Fruit fly (Drosophila melanogaster) whole organism, embryonic: ENCODE results near the gene CG32106.

ENCODE experiments used
- Adf1 ChIP-seq: fragments of 200-800 bp; sonication (Bioruptor generic); IDR thresholded peaks from 2 replicates; pipeline ENCODE4 v1.3.6; 2022; ENCODE audit warnings: missing biosample characterization, missing genetic modification characterization
- Bdp1 ChIP-seq: fragments of 200-800 bp; sonication (Bioruptor generic); optimal IDR thresholded peaks from 3 replicates; lab custom pipeline; 2016; ENCODE audit warnings: missing biosample characterization, missing genetic modification characterization
- Blimp-1 ChIP-seq: fragments of 200-800 bp; sonication (Bioruptor generic); optimal IDR thresholded peaks from 3 replicates; lab custom pipeline; 2018; ENCODE audit warnings: missing biosample characterization, missing genetic modification characterization, mild to moderate bottlenecking, moderate library complexity, missing genetic modification reagents
- CG10209 ChIP-seq: fragments of 200-800 bp; sonication (Bioruptor generic); optimal IDR thresholded peaks from 3 replicates; lab custom pipeline; 2017; ENCODE audit warnings: missing biosample characterization, mild to moderate bottlenecking, missing genetic modification characterization, missing genetic modification reagents
- CG10267 ChIP-seq: fragments of 200-800 bp; sonication (Bioruptor generic); optimal IDR thresholded peaks from 2 replicates; lab custom pipeline; 2018; ENCODE audit warnings: missing biosample characterization, mild to moderate bottlenecking, missing genetic modification characterization, moderate library complexity
- CG10654 ChIP-seq: fragments of 200-800 bp; sonication (Bioruptor generic); optimal IDR thresholded peaks from 2 replicates; lab custom pipeline; 2016; ENCODE audit warnings: missing biosample characterization, missing genetic modification characterization
- CG10979 ChIP-seq: fragments of 200-800 bp; sonication (Bioruptor generic); optimal IDR thresholded peaks from 2 replicates; lab custom pipeline; 2018; ENCODE audit warnings: missing biosample characterization, mild to moderate bottlenecking, missing genetic modification characterization, moderate library complexity
- CG11247 ChIP-seq: fragments of 200-800 bp; sonication (Bioruptor generic); IDR thresholded peaks from 2 replicates; pipeline ENCODE4 v1.3.6; 2022; ENCODE audit warnings: missing biosample characterization, missing genetic modification characterization
- CG11695 ChIP-seq: fragments of 200-800 bp; sonication (Bioruptor generic); IDR thresholded peaks from 3 replicates; pipeline ENCODE4 v1.3.6; 2022; ENCODE audit warnings: missing biosample characterization, missing genetic modification characterization
- CG11696 ChIP-seq: fragments of 200-800 bp; sonication (Bioruptor generic); IDR thresholded peaks from 2 replicates; pipeline ENCODE4 v1.3.6; 2022; ENCODE audit warnings: missing biosample characterization, missing genetic modification characterization
- CG12104 ChIP-seq: fragments of 200-800 bp; sonication (Bioruptor generic); optimal IDR thresholded peaks from 3 replicates; lab custom pipeline; 2016; ENCODE audit warnings: missing biosample characterization, missing genetic modification characterization
- CG12299 ChIP-seq: fragments of 200-800 bp; sonication (Bioruptor generic); optimal IDR thresholded peaks from 2 replicates; lab custom pipeline; 2018; ENCODE audit warnings: missing biosample characterization, mild to moderate bottlenecking, missing genetic modification characterization
- CG16813 ChIP-seq: fragments of 200-800 bp; sonication (Bioruptor generic); IDR thresholded peaks from 3 replicates; pipeline ENCODE4 v1.3.6; 2022; ENCODE audit warnings: missing biosample characterization, missing genetic modification characterization; ENCODE audit not compliant: partially characterized antibody
- CG17361 ChIP-seq: fragments of 200-800 bp; sonication (Bioruptor generic); IDR thresholded peaks from 3 replicates; pipeline ENCODE4 v1.3.6; 2022; ENCODE audit warnings: missing biosample characterization, missing genetic modification characterization
- CG17385 ChIP-seq: fragments of 200-800 bp; sonication (Bioruptor generic); optimal IDR thresholded peaks from 3 replicates; lab custom pipeline; 2018; ENCODE audit warnings: missing biosample characterization, mild to moderate bottlenecking, missing genetic modification characterization
- CG2120 ChIP-seq: fragments of 200-800 bp; sonication (Bioruptor generic); optimal IDR thresholded peaks from 3 replicates; lab custom pipeline; 2016; ENCODE audit warnings: missing biosample characterization, missing genetic modification characterization
- CG30020 ChIP-seq: fragments of 200-800 bp; optimal IDR thresholded peaks from 2 replicates; lab custom pipeline; 2019; ENCODE audit warnings: missing biosample characterization, mild to moderate bottlenecking, missing genetic modification characterization, moderate library complexity
- CG31388 ChIP-seq: fragments of 200-800 bp; sonication (Bioruptor generic); optimal IDR thresholded peaks from 2 replicates; lab custom pipeline; 2016; ENCODE audit warnings: missing biosample characterization, missing genetic modification characterization
- CG31441 ChIP-seq: fragments of 200-800 bp; sonication (Bioruptor generic); IDR thresholded peaks from 2 replicates; pipeline ENCODE4 v1.3.6; 2022; ENCODE audit warnings: missing biosample characterization, missing genetic modification characterization
- CG3995 ChIP-seq: fragments of 200-800 bp; sonication (Bioruptor generic); optimal IDR thresholded peaks from 3 replicates; lab custom pipeline; 2016; ENCODE audit warnings: missing biosample characterization, missing genetic modification characterization
- CG6791 ChIP-seq: fragments of 200-800 bp; sonication (Bioruptor generic); IDR thresholded peaks from 3 replicates; pipeline ENCODE4 v1.3.6; 2022; ENCODE audit warnings: missing biosample characterization, missing genetic modification characterization; ENCODE audit not compliant: partially characterized antibody
- CG7357 ChIP-seq: fragments of 200-800 bp; sonication (Bioruptor generic); IDR thresholded peaks from 3 replicates; pipeline ENCODE4 v1.3.6; 2022; ENCODE audit warnings: missing biosample characterization, missing genetic modification characterization
- CG8944 ChIP-seq: fragments of 200-800 bp; sonication (Bioruptor generic); optimal IDR thresholded peaks from 3 replicates; lab custom pipeline; 2016; ENCODE audit warnings: missing biosample characterization, missing genetic modification characterization
- CG9215 ChIP-seq: fragments of 200-800 bp; sonication (Bioruptor generic); IDR thresholded peaks from 2 replicates; pipeline ENCODE4 v1.3.6; 2022; ENCODE audit warnings: missing biosample characterization, missing genetic modification characterization
- CG9609 ChIP-seq: fragments of 200-800 bp; sonication (Bioruptor generic); optimal IDR thresholded peaks from 3 replicates; lab custom pipeline; 2016; ENCODE audit warnings: missing biosample characterization, missing genetic modification characterization
- Dbx ChIP-seq: fragments of 200-800 bp; sonication (Bioruptor generic); IDR thresholded peaks from 3 replicates; pipeline ENCODE4 v1.3.6; 2022; ENCODE audit warnings: missing biosample characterization, missing genetic modification characterization
- Dek ChIP-seq: fragments of 200-800 bp; sonication (Bioruptor generic); optimal IDR thresholded peaks from 3 replicates; lab custom pipeline; 2019; ENCODE audit warnings: missing biosample characterization, mild to moderate bottlenecking, missing genetic modification characterization, moderate library complexity
- Dll ChIP-seq: fragments of 200-800 bp; sonication (Bioruptor generic); IDR thresholded peaks from 4 replicates; pipeline ENCODE4 v1.3.6; 2022; ENCODE audit warnings: missing biosample characterization, missing genetic modification characterization; ENCODE audit not compliant: partially characterized antibody
- Doc3 ChIP-seq: fragments of 200-800 bp; sonication (Bioruptor generic); IDR thresholded peaks from 3 replicates; pipeline ENCODE4 v1.3.6; 2022; ENCODE audit warnings: missing biosample characterization, missing genetic modification characterization; ENCODE audit not compliant: partially characterized antibody
- Dref ChIP-seq: fragments of 200-800 bp; sonication (Bioruptor generic); IDR thresholded peaks from 2 replicates; pipeline ENCODE4 v1.3.6; 2022; ENCODE audit warnings: missing biosample characterization, missing genetic modification characterization
- E2f2 ChIP-seq: fragments of 200-800 bp; sonication (Bioruptor generic); IDR thresholded peaks from 2 replicates; pipeline ENCODE4 v1.3.6; 2022; ENCODE audit warnings: missing biosample characterization, missing genetic modification characterization
- Ets97D ChIP-seq: fragments of 200-800 bp; sonication (Bioruptor generic); optimal IDR thresholded peaks from 3 replicates; lab custom pipeline; 2016; ENCODE audit warnings: missing biosample characterization, missing genetic modification characterization
- Fer2 ChIP-seq: fragments of 200-800 bp; sonication (Bioruptor generic); optimal IDR thresholded peaks from 2 replicates; lab custom pipeline; 2018; ENCODE audit warnings: missing biosample characterization, mild to moderate bottlenecking, missing genetic modification characterization, moderate library complexity
- Hr78 ChIP-seq, 2 experiments: fragments of 200-800 bp in 1 of 2; fragments of >200 bp in 1 of 2; sonication (Bioruptor generic) in 1 of 2; optimal IDR thresholded peaks; 2 replicates each; lab custom pipeline; 2017 to 2019; ENCODE audit warnings: missing biosample characterization in 2 of 2, missing genetic modification characterization in 2 of 2, mild to moderate bottlenecking in 1 of 2, moderate library complexity in 1 of 2
- Lhr ChIP-seq: fragments of 200-800 bp; sonication (Bioruptor generic); optimal IDR thresholded peaks from 3 replicates; lab custom pipeline; 2017; ENCODE audit warnings: mild to moderate bottlenecking, missing biosample characterization, missing genetic modification reagents, missing genetic modification characterization
- NFAT ChIP-seq: fragments of 200-800 bp; sonication (Bioruptor generic); IDR thresholded peaks from 2 replicates; pipeline ENCODE4 v1.3.6; 2022; ENCODE audit warnings: missing biosample characterization, missing genetic modification characterization
- Oaz ChIP-seq: fragments of 200-800 bp; sonication (Bioruptor generic); IDR thresholded peaks from 2 replicates; pipeline ENCODE4 v1.3.6; 2022; ENCODE audit warnings: missing biosample characterization, missing genetic modification characterization
- Spps ChIP-seq: fragments of 200-800 bp; sonication (Bioruptor generic); optimal IDR thresholded peaks from 2 replicates; lab custom pipeline; 2018; ENCODE audit warnings: missing biosample characterization, mild to moderate bottlenecking, missing genetic modification characterization
- abd-A ChIP-seq: fragments of 200-800 bp; sonication (Bioruptor generic); optimal IDR thresholded peaks from 3 replicates; lab custom pipeline; 2019; ENCODE audit warnings: missing biosample characterization, mild to moderate bottlenecking, missing genetic modification characterization, moderate library complexity
- crp ChIP-seq, 2 experiments: fragments of 200-800 bp; sonication (Bioruptor generic); optimal IDR thresholded peaks; 2 replicates in 1 of 2; 3 replicates in 1 of 2; lab custom pipeline; 2017; ENCODE audit warnings: missing biosample characterization in 2 of 2, missing genetic modification characterization in 2 of 2, mild to moderate bottlenecking in 1 of 2, moderate library complexity in 1 of 2
- dati ChIP-seq: fragments of 200-800 bp; sonication (Bioruptor generic); IDR thresholded peaks from 2 replicates; pipeline ENCODE4 v1.3.6; 2022; ENCODE audit warnings: missing biosample characterization, missing genetic modification characterization
- esg ChIP-seq: fragments of 200-800 bp; sonication (Bioruptor generic); conservative IDR thresholded peaks from 2 replicates; pipeline ENCODE4 v1.3.6; 2022; ENCODE audit warnings: missing biosample characterization, missing genetic modification characterization
- nmo ChIP-seq: fragments of 200-800 bp; sonication (Bioruptor generic); optimal IDR thresholded peaks from 2 replicates; lab custom pipeline; 2018; ENCODE audit warnings: missing biosample characterization, mild to moderate bottlenecking, missing genetic modification characterization, moderate library complexity
- otp ChIP-seq: fragments of 200-800 bp; sonication (Bioruptor generic); IDR thresholded peaks from 3 replicates; pipeline ENCODE4, ENCODE4 v1.3.6; 2022; ENCODE audit warnings: missing biosample characterization, missing genetic modification characterization
- pho ChIP-seq: fragments of 200-800 bp; sonication (Bioruptor generic); optimal IDR thresholded peaks from 2 replicates; lab custom pipeline; 2016; ENCODE audit warnings: missing biosample characterization, missing genetic modification characterization
- pnt ChIP-seq: fragments of 200-800 bp; sonication (Bioruptor generic); optimal IDR thresholded peaks from 3 replicates; lab custom pipeline; 2016; ENCODE audit warnings: missing biosample characterization, missing genetic modification characterization
- salm ChIP-seq: fragments of 200-800 bp; sonication (Bioruptor generic); optimal IDR thresholded peaks from 2 replicates; lab custom pipeline; 2018; ENCODE audit warnings: missing biosample characterization, mild to moderate bottlenecking, missing genetic modification characterization
- so ChIP-seq: fragments of 200-800 bp; sonication (Bioruptor generic); IDR thresholded peaks from 3 replicates; pipeline ENCODE4 v1.3.6; 2022; ENCODE audit warnings: missing biosample characterization, missing genetic modification characterization
- stc ChIP-seq: fragments of 200-800 bp; sonication (Bioruptor generic); IDR thresholded peaks from 2 replicates; pipeline ENCODE4 v1.3.6; 2022; ENCODE audit warnings: missing biosample characterization, missing genetic modification characterization
- tgo ChIP-seq: fragments of 200-800 bp; sonication (Bioruptor generic); IDR thresholded peaks from 3 replicates; pipeline ENCODE4 v1.3.6; 2022; ENCODE audit warnings: missing biosample characterization, missing genetic modification characterization

Gene CG32106

DNA sequence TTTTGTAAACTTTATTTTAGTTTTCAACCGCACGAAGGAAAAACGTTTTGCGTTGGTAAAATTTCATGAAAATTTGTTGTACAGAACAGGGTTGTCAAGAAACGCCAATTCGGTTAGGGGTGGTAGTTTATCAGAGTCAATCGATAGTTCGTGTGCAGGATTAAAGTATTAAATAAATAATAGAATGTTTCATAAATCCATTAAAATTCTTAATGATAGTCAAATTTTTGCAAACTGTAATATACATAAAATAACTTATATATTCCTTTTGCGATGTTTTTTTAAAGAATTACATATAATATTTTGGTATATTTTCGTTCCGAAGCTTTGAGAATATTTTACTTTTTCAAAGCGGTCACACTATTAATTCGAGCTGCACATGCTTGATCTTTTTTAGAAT is 35.4 kb upstream of the CG32106 start, which contains the start of the genes Sf3a2 and CG42588 (continued):
- TF ChIP-seq NFAT: peak; percentile 85
- peak; percentile 31 for TF ChIP-seq esg (GFP tag; lab: Robert Waterston, UW)
- TF ChIP-seq Dref (GFP tag; lab: Robert Waterston, UW): peak; percentile 61
- TF ChIP-seq pnt (GFP tag; lab: Kevin White, UChicago): no peak
- no peak for TF ChIP-seq otp (GFP tag; lab: Robert Waterston, UW)
- peak; percentile 79 for TF ChIP-seq nmo (GFP tag; lab: Kevin White, UChicago)
- TF ChIP-seq stc (GFP tag; lab: Robert Waterston, UW): 0 out of 2 replicates have a peak, but pooled peaks have one; percentile 12
- TF ChIP-seq Hr78 (GFP tag; optimal IDR thresholded peaks at IDR 0.05; lab: Kevin White, UChicago): no peak
- peak; percentile 47 for TF ChIP-seq Bdp1 (GFP tag; lab: Kevin White, UChicago)
- peak; percentile 30 for TF ChIP-seq Dek (tag; lab: Kevin White, UChicago)
- TF ChIP-seq CG6791: no peak; the same call in 1 of the 3 replicates
- peak; percentile 41 for TF ChIP-seq Fer2
- TF ChIP-seq salm (tag; lab: Kevin White, UChicago): no peak
- TF ChIP-seq CG2120: peak; percentile 82
- peak; percentile 73 for TF ChIP-seq CG11247 (GFP tag; lab: Robert Waterston, UW)
- no peak for TF ChIP-seq dati
- TF ChIP-seq CG17385 (GFP tag; lab: Kevin White, UChicago): no peak
- TF ChIP-seq CG10209 (GFP tag; lab: Kevin White, UChicago): peak; percentile 13
- TF ChIP-seq Doc3 (GFP tag; lab: Robert Waterston, UW): peak; percentile 87
- TF ChIP-seq Oaz (GFP tag; lab: Robert Waterston, UW): no peak
- no peak for TF ChIP-seq abd-A (tag; lab: Kevin White, UChicago)
- TF ChIP-seq Adf1 (GFP tag; lab: Robert Waterston, UW): peak; percentile 38; the same call in 1 of the 2 replicates
- TF ChIP-seq CG9215 (GFP tag; lab: Robert Waterston, UW): peak; percentile 71; the same call in 1 of the 2 replicates
- TF ChIP-seq pho: peak; percentile 64
- peak; percentile 32 for TF ChIP-seq CG3995 (GFP tag; lab: Kevin White, UChicago)
- TF ChIP-seq CG7357: no peak
- TF ChIP-seq Ets97D (GFP tag; lab: Kevin White, UChicago): peak; percentile 57
- no peak; the same call in 1 of the 2 replicates for TF ChIP-seq CG31441 (GFP tag; lab: Robert Waterston, UW)
- peak; percentile 78 for TF ChIP-seq CG10267
- no peak for TF ChIP-seq Lhr (GFP tag; lab: Kevin White, UChicago)
- TF ChIP-seq CG30020 (tag; lab: Kevin White, UChicago): peak; percentile 79
- peak; percentile 26 for TF ChIP-seq CG31388 (GFP tag; lab: Kevin White, UChicago)
- TF ChIP-seq CG12299 (tag; lab: Kevin White, UChicago): no peak
- peak; percentile 83 for TF ChIP-seq Dbx
- TF ChIP-seq CG8944 (GFP tag; lab: Kevin White, UChicago): peak; percentile 18
- peak; percentile 93 for TF ChIP-seq Dll (GFP tag; lab: Robert Waterston, UW)
- peak; percentile 10 for TF ChIP-seq CG9609 (GFP tag; lab: Kevin White, UChicago)
- peak in 1 of 2 experiments; percentile 27 for TF ChIP-seq crp (GFP tag; optimal IDR thresholded peaks at IDR 0.05; lab: Kevin White, UChicago)
- 0 out of 3 replicates have a peak, but pooled peaks have one; percentile 54 for TF ChIP-seq CG11695 (GFP tag; lab: Robert Waterston, UW)
- TF ChIP-seq CG10979 (tag; lab: Kevin White, UChicago): peak; percentile 65
- TF ChIP-seq E2f2 (GFP tag; lab: Robert Waterston, UW): peak; percentile 66
- peak; percentile 83 for TF ChIP-seq CG16813 (GFP tag; lab: Robert Waterston, UW)
- no peak for TF ChIP-seq CG11696
- TF ChIP-seq so: no peak
- peak; percentile 72 for TF ChIP-seq tgo
- TF ChIP-seq CG12104: no peak
- TF ChIP-seq Spps (tag; lab: Kevin White, UChicago): peak; percentile 26
- peak; percentile 78; the same call in 2 of the 3 replicates for TF ChIP-seq CG17361
- TF ChIP-seq Blimp-1: peak; percentile 59
- TF ChIP-seq CG10654 (GFP tag; lab: Kevin White, UChicago): peak; percentile 51
